Worm (Caenorhabditis elegans) whole organism, L2 larva: ENCODE data around the gene kbp-3.

Source experiments
- crh-2 ChIP-seq: sonication (generic microtip); optimal IDR thresholded peaks from 2 replicates; lab custom pipeline; 2017; ENCODE audit warnings: missing biosample characterization, missing genetic modification characterization
- nhr-77 ChIP-seq: fragments of 150-350 bp; optimal IDR thresholded peaks from 2 replicates; lab custom pipeline; 2014; ENCODE audit warnings: missing biosample characterization, missing genetic modification characterization

- TF ChIP-seq crh-2 (tag; lab: Kevin White, UChicago) (peak; percentile 59), nhr-77 (tag; lab: Kevin White, UChicago) (peak; percentile 77)
Observed at ce11 chrII:14404741-14405488, 15.0 kb upstream of the kbp-3 start.
